Fruit fly (Drosophila melanogaster) whole organism, adult: Measurements from ENCODE around the gene CG46459.

Source experiments
- CG11617 ChIP-seq: fragments of 200-800 bp; sonication (Bioruptor generic); optimal IDR thresholded peaks from 2 replicates; lab custom pipeline; 2017; ENCODE audit warnings: mild to moderate bottlenecking, missing biosample characterization, missing genetic modification reagents, missing genetic modification characterization
- CG7045 ChIP-seq: fragments of 200-800 bp; sonication (Bioruptor generic); optimal IDR thresholded peaks from 2 replicates; lab custom pipeline; 2017; ENCODE audit warnings: missing biosample characterization, mild to moderate bottlenecking, missing genetic modification characterization
- toe ChIP-seq: fragments of 200-800 bp; sonication (Bioruptor generic); optimal IDR thresholded peaks from 2 replicates; lab custom pipeline; 2016; ENCODE audit warnings: missing biosample characterization, missing genetic modification characterization

DNA sequence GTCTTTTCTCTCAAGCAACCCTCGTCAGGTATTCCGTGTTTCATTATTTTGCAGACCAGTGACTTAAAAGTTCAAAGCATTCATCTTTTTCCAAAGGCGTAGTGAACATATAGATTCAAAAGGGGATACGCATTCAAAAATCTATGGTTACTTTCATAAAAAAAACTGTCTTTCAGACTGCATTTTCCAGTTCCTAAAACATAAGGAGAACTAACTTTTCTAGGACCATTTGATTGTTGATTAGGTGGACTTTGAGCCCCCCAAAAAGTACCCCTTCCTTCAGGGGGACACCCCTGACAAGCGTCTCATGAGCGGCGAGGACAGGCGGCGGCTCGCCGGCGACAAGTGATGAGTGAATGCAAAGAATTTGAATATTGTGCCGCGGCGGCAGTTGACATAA, 22.9 kb upstream of the CG46459 start:
- TF ChIP-seq toe (no peak), CG11617 (GFP tag; lab: Kevin White, UChicago) (no peak), CG7045 (GFP tag; lab: Kevin White, UChicago) (no peak)
